Fruit fly (Drosophila melanogaster): ENCODE data around the gene jvl.

jvl gene

DNA sequence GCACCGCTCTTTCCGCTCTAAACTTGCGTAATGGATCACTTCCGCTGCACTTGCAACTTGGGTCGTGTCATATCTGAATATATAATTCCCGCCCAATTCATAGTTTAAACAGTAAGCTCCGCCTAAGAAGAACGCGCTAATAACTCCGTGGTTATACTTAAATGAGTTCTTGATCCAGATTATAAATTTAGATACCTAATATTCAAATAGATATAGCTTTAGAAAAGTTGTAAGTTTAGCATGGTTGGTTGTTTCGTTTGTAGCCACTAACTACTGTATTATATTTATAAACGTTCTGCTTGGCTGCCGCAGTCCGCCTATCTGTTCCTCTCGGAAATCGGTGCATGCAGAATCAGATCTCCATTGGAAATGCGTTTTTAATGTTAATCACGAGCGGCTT lies 1.5 kb downstream of the jvl start (continued):
- TF ChIP-seq prd (optimal IDR thresholded peaks at IDR 0.05), result no peak
- peak; percentile 88 for TF ChIP-seq prd (GFP tag; IDR thresholded peaks at IDR 0.05)
- peak; percentile 50; the same call in 1 of the 3 replicates for TF ChIP-seq otp (GFP tag; IDR thresholded peaks at IDR 0.05)
- peak in 1 of 3 experiments; percentile 50 for TF ChIP-seq lola (GFP tag; optimal IDR thresholded peaks at IDR 0.05)
- peak; percentile 58 for TF ChIP-seq sens-2 (GFP tag; IDR thresholded peaks at IDR 0.05)
- no peak for TF ChIP-seq CG10654 (GFP tag; optimal IDR thresholded peaks at IDR 0.05)
- peak; percentile 48 for TF ChIP-seq tap (tag; optimal IDR thresholded peaks at IDR 0.05)
- peak; percentile 22 for TF ChIP-seq CG8924 (tag; optimal IDR thresholded peaks at IDR 0.05)
- peak; percentile 57; the same call in 1 of the 2 replicates for TF ChIP-seq HLH3B (GFP tag; IDR thresholded peaks at IDR 0.05)
- peak; percentile 37 for TF ChIP-seq CoRest (tag; optimal IDR thresholded peaks at IDR 0.05)
- no peak for TF ChIP-seq fd64A (GFP tag; optimal IDR thresholded peaks at IDR 0.05)
- TF ChIP-seq wor (GFP tag; IDR thresholded peaks at IDR 0.05), result peak; percentile 47
- TF ChIP-seq CG31441 (GFP tag; IDR thresholded peaks at IDR 0.05), result peak; percentile 64
- TF ChIP-seq PHDP (tag; optimal IDR thresholded peaks at IDR 0.05), result peak; percentile 29
- TF ChIP-seq hb (GFP tag; IDR thresholded peaks at IDR 0.05; ENCODE audit: partially characterized antibody), result no peak
- TF ChIP-seq Rfx (GFP tag; IDR thresholded peaks at IDR 0.05), result peak; percentile 59
- TF ChIP-seq Sox100B (GFP tag; optimal IDR thresholded peaks at IDR 0.05), result peak; percentile 33
- no peak for TF ChIP-seq CG7745 (tag; optimal IDR thresholded peaks at IDR 0.05)
- TF ChIP-seq E2f2 (GFP tag; IDR thresholded peaks at IDR 0.05), result 0 out of 2 replicates have a peak, but pooled peaks have one; percentile 17
- TF ChIP-seq disco-r (GFP tag; optimal IDR thresholded peaks at IDR 0.05), result no peak
- TF ChIP-seq CG4404 (GFP tag; IDR thresholded peaks at IDR 0.05), result peak; percentile 46; the same call in 1 of the 2 replicates
- peak; percentile 74; the same call in 2 of the 3 replicates for TF ChIP-seq ken (GFP tag; IDR thresholded peaks at IDR 0.05)
- no peak for TF ChIP-seq Sry-β (GFP tag; optimal IDR thresholded peaks at IDR 0.05)
- TF ChIP-seq ham (GFP tag; IDR thresholded peaks at IDR 0.05), result no peak
- TF ChIP-seq E2f1 (GFP tag; IDR thresholded peaks at IDR 0.05), result peak; percentile 51
- peak; percentile 41; the same call in 1 of the 3 replicates for TF ChIP-seq Mrtf (GFP tag; IDR thresholded peaks at IDR 0.05)
- TF ChIP-seq chm (GFP tag; IDR thresholded peaks at IDR 0.05), result peak; percentile 72; the same call in 1 of the 2 replicates
- peak; percentile 35 to 36 for TF ChIP-seq Pdp1 (GFP tag; optimal IDR thresholded peaks at IDR 0.05)
- peak; percentile 23 for TF ChIP-seq Hsf (GFP tag; optimal IDR thresholded peaks at IDR 0.05)
- TF ChIP-seq CG8765 (GFP tag; IDR thresholded peaks at IDR 0.05), result peak; percentile 30; the same call in 1 of the 2 replicates
- peak; percentile 3 for TF ChIP-seq CG16815 (GFP tag; optimal IDR thresholded peaks at IDR 0.05)
- peak; percentile 44 for TF ChIP-seq Ssrp (tag; optimal IDR thresholded peaks at IDR 0.05)
- peak; percentile 63 for TF ChIP-seq CG30403 (GFP tag; optimal IDR thresholded peaks at IDR 0.05)
- peak; percentile 73; the same call in 2 of the 3 replicates for TF ChIP-seq dysf (GFP tag; IDR thresholded peaks at IDR 0.05)
- TF ChIP-seq CG18476 (GFP tag; optimal IDR thresholded peaks at IDR 0.05), result peak; percentile 37
- no peak for TF ChIP-seq sr (GFP tag; IDR thresholded peaks at IDR 0.05)
- peak; percentile 73 for TF ChIP-seq phol (tag; optimal IDR thresholded peaks at IDR 0.05)
- peak; percentile 24 for TF ChIP-seq CG11723 (GFP tag; optimal IDR thresholded peaks at IDR 0.05)
- TF ChIP-seq gcm2 (GFP tag; optimal IDR thresholded peaks at IDR 0.05), result no peak
- peak; percentile 4 for TF ChIP-seq CG10209 (GFP tag; optimal IDR thresholded peaks at IDR 0.05)
- TF ChIP-seq CG13424 (tag; optimal IDR thresholded peaks at IDR 0.05), result peak; percentile 54
- TF ChIP-seq lab (GFP tag; optimal IDR thresholded peaks at IDR 0.05), result peak; percentile 34
- TF ChIP-seq CG9817 (tag; optimal IDR thresholded peaks at IDR 0.05), result peak; percentile 16
- TF ChIP-seq D19B (GFP tag; optimal IDR thresholded peaks at IDR 0.05), result no peak
- 0 out of 3 replicates have a peak, but pooled peaks have one; percentile 44 for TF ChIP-seq ase (GFP tag; IDR thresholded peaks at IDR 0.05)
- TF ChIP-seq jing (GFP tag; optimal IDR thresholded peaks at IDR 0.05), result no peak
- TF ChIP-seq CG2712 (tag; optimal IDR thresholded peaks at IDR 0.05), result peak; percentile 76
- no peak for TF ChIP-seq fru (optimal IDR thresholded peaks at IDR 0.05)
- peak; percentile 60 for TF ChIP-seq Oli (tag; optimal IDR thresholded peaks at IDR 0.05)
- TF ChIP-seq Xrp1 (GFP tag; IDR thresholded peaks at IDR 0.05), result peak; percentile 83
- 0 out of 3 replicates have a peak, but pooled peaks have one; percentile 40 for TF ChIP-seq CG34422 (GFP tag; IDR thresholded peaks at IDR 0.05)

All from whole organism, embryonic.